Fruit fly (Drosophila melanogaster): ENCODE results near the gene CG8611.

Gene CG8611

dm6 chrX:17424383-17424782 lies 2.4 kb upstream of the CG8611 start (continued):
- TF ChIP-seq fkh (GFP tag; optimal IDR thresholded peaks at IDR 0.05): no peak
- TF ChIP-seq Sox15 (GFP tag; optimal IDR thresholded peaks at IDR 0.05): no peak
- peak; percentile 34 for TF ChIP-seq CG7368 (GFP tag; optimal IDR thresholded peaks at IDR 0.05)
- TF ChIP-seq net (GFP tag; optimal IDR thresholded peaks at IDR 0.05): no peak
- no peak for TF ChIP-seq fd59A (GFP tag; optimal IDR thresholded peaks at IDR 0.05)
- no peak for TF ChIP-seq Lpt (GFP tag; optimal IDR thresholded peaks at IDR 0.05)
- TF ChIP-seq CG10669 (GFP tag; optimal IDR thresholded peaks at IDR 0.05): no peak
- no peak for TF ChIP-seq CG34406 (GFP tag; optimal IDR thresholded peaks at IDR 0.05)
- no peak for TF ChIP-seq Ets21C (GFP tag; optimal IDR thresholded peaks at IDR 0.05)
- no peak for TF ChIP-seq CG6276 (GFP tag; optimal IDR thresholded peaks at IDR 0.05)
- TF ChIP-seq vri (GFP tag; optimal IDR thresholded peaks at IDR 0.05): no peak
- TF ChIP-seq lz (GFP tag; optimal IDR thresholded peaks at IDR 0.05): no peak
- TF ChIP-seq CG6163 (GFP tag; IDR thresholded peaks at IDR 0.05): peak; percentile 66; the same call in 2 of the 3 replicates

dm6 chrX:17423310-17423945 lies 1.5 kb upstream of the CG8611 start, which contains the start of gene ENGase:
TSS of gene ENGase (plus strand) at chrX:17423591.
- TF ChIP-seq CG6854 (GFP tag; optimal IDR thresholded peaks at IDR 0.05) (no peak), Eip93F (GFP tag; optimal IDR thresholded peaks at IDR 0.05) (no peak), topi (GFP tag; optimal IDR thresholded peaks at IDR 0.05) (no peak), Hr4 (GFP tag; optimal IDR thresholded peaks at IDR 0.05) (no peak), Ets96B (tag; optimal IDR thresholded peaks at IDR 0.05) (no peak), fkh (GFP tag; optimal IDR thresholded peaks at IDR 0.05) (peak; percentile 97), CG7368 (GFP tag; optimal IDR thresholded peaks at IDR 0.05) (no peak), ss (GFP tag; optimal IDR thresholded peaks at IDR 0.05) (no peak), Gug (GFP tag; IDR thresholded peaks at IDR 0.05) (no peak), Hr39 (GFP tag; optimal IDR thresholded peaks at IDR 0.05) (no peak), achi (GFP tag; optimal IDR thresholded peaks at IDR 0.05) (peak; percentile 16), Met (GFP tag; optimal IDR thresholded peaks at IDR 0.05) (no peak), cyc (GFP tag; optimal IDR thresholded peaks at IDR 0.05) (no peak), svp (GFP tag) (peak; percentile 51), pdm3 (GFP tag; optimal IDR thresholded peaks at IDR 0.05) (no peak), esn (GFP tag; optimal IDR thresholded peaks at IDR 0.05) (peak; percentile 2), CG6808 (GFP tag; optimal IDR thresholded peaks at IDR 0.05) (peak; percentile 54), CG11902 (GFP tag; optimal IDR thresholded peaks at IDR 0.05) (no peak), CG1621 (tag; optimal IDR thresholded peaks at IDR 0.05) (no peak)

DNA sequence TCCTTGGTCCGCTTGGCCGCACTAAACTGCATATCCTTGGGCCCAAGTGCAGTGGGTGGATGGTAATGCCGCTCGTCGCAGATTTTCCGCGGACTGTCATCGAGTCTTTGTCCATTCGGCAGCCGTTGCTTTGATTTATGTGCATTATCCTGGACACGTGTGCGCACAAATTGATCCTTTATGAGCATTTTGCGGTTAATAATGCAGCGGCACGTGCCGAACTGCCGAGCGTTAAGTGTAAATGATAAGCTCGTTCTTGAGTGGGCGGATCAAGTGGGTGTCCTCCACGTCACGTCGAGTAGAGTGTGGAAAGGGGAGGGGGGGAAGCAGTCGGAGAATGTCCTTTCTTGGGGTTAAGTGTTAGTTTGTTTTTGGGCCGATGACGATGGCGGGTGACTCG lies 14.2 kb downstream of the CG8611 start:
- TF ChIP-seq Ets21C (GFP tag; optimal IDR thresholded peaks at IDR 0.05): no peak

DNA sequence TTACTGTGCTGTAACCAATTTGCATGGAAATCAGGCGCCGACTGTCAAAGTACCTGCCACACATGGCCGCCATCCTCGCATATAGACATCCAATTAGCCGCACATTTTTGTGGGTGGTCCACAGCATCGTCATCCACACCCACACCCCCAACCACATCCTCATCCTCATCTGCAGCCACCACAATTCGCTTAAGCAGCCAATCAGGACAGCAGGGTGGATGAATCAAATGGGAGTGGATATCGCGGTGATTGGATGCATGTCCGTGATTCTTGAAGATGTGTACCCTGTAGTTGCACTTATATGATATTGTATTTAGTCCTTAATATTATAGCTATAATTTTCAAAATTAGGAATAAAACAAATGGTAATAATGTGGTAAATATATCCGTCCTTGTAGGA lies 17.1 kb downstream of the CG8611 start:
- no peak for TF ChIP-seq CG3032 (tag; optimal IDR thresholded peaks at IDR 0.05)
- TF ChIP-seq CG7368 (GFP tag; optimal IDR thresholded peaks at IDR 0.05): no peak
- TF ChIP-seq Hr38 (GFP tag; optimal IDR thresholded peaks at IDR 0.05): no peak
- no peak for TF ChIP-seq lz (GFP tag; optimal IDR thresholded peaks at IDR 0.05)
- no peak for TF ChIP-seq dac (GFP tag; optimal IDR thresholded peaks at IDR 0.05)
- no peak for TF ChIP-seq CG3919 (GFP tag; optimal IDR thresholded peaks at IDR 0.05)
- TF ChIP-seq Lpt (GFP tag; optimal IDR thresholded peaks at IDR 0.05): no peak
- no peak for TF ChIP-seq Sox14 (GFP tag; optimal IDR thresholded peaks at IDR 0.05)
- TF ChIP-seq CG34406 (GFP tag; optimal IDR thresholded peaks at IDR 0.05): no peak
- no peak for TF ChIP-seq topi (GFP tag; optimal IDR thresholded peaks at IDR 0.05)
- TF ChIP-seq CG11902 (GFP tag; optimal IDR thresholded peaks at IDR 0.05): no peak
- no peak for TF ChIP-seq dsx (GFP tag; optimal IDR thresholded peaks at IDR 0.05; ENCODE audit: poor library complexity, severe bottlenecking)
- no peak for TF ChIP-seq spab (GFP tag; optimal IDR thresholded peaks at IDR 0.05)
- no peak for TF ChIP-seq cyc (GFP tag; optimal IDR thresholded peaks at IDR 0.05)
- TF ChIP-seq Ets96B (tag; optimal IDR thresholded peaks at IDR 0.05): no peak
- no peak for TF ChIP-seq CG31627 (GFP tag; optimal IDR thresholded peaks at IDR 0.05)
- TF ChIP-seq acj6 (GFP tag; optimal IDR thresholded peaks at IDR 0.05): no peak

All from whole organism, prepupa.